Worm (Caenorhabditis elegans) whole organism, mixed stage, embryonic: ENCODE results near the gene hda-11.

Experiments
- ceh-43 ChIP-seq: fragments of 200-800 bp; sonication (Bioruptor generic); optimal IDR thresholded peaks from 2 replicates; lab custom pipeline; 2018; ENCODE audit warnings: mild to moderate bottlenecking, missing genetic modification characterization, moderate library complexity, missing compliant biosample characterization
- elt-1 ChIP-seq: sonication (generic microtip); optimal IDR thresholded peaks from 2 replicates; lab custom pipeline; 2017; ENCODE audit warnings: missing genetic modification characterization, mild to moderate bottlenecking, missing compliant biosample characterization, antibody characterized with exemption, moderate library complexity, borderline replicate concordance; ENCODE audit not compliant: insufficient read depth
- lin-13 ChIP-seq: fragments of 150-350 bp; optimal IDR thresholded peaks from 2 replicates; lab custom pipeline; 2014; ENCODE audit warnings: missing biosample characterization, missing genetic modification characterization
- nhr-237 ChIP-seq: fragments of 150-350 bp; optimal IDR thresholded peaks from 2 replicates; lab custom pipeline; 2014; ENCODE audit warnings: missing biosample characterization, missing genetic modification characterization
- nhr-76 ChIP-seq: sonication (generic microtip); optimal IDR thresholded peaks from 2 replicates; lab custom pipeline; 2017; ENCODE audit warnings: missing biosample characterization, missing genetic modification characterization
- sem-2 ChIP-seq: fragments of 200-800 bp; sonication (Bioruptor generic); optimal IDR thresholded peaks from 2 replicates; lab custom pipeline; 2018; ENCODE audit warnings: mild to moderate bottlenecking, missing genetic modification characterization, missing compliant biosample characterization
- sptf-1 ChIP-seq: sonication (generic microtip); optimal IDR thresholded peaks from 2 replicates; lab custom pipeline; 2017; ENCODE audit warnings: mild to moderate bottlenecking, missing genetic modification characterization, moderate library complexity, missing compliant biosample characterization

DNA sequence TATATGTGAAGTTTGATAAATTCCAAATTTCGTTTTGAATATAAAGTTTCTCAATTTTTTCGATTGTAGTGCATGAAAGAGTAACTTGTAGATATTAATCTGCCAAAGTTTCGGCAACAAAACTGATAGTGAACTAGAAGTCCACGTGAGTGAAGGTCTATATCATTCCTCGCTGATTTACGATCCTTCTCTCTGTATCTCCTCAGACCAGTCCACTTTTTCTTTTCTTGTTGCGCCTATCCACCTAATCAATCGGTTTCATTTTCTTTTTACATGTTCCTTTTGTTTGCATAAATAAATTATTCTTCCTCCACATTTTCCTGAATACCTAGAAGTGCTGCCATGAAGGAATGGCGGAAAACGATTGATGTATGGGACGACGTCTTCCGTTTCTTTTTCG is 38.2 kb downstream of the hda-11 start:
- no peak for TF ChIP-seq sem-2 (GFP tag; lab: Kevin White, UChicago)
- TF ChIP-seq nhr-76: no peak
- TF ChIP-seq lin-13 (tag; lab: Kevin White, UChicago): no peak
- TF ChIP-seq ceh-43 (GFP tag; lab: Kevin White, UChicago): no peak
- TF ChIP-seq nhr-237 (tag; lab: Kevin White, UChicago): no peak
- no peak for TF ChIP-seq sptf-1 (tag; lab: Kevin White, UChicago)
- TF ChIP-seq elt-1 (tag; lab: Kevin White, UChicago): no peak
